Worm (Caenorhabditis elegans) whole organism, late embryonic: ENCODE data around the gene magi-1.

Experiments used
- F13H6.1 ChIP-seq: sonication (generic microtip); optimal IDR thresholded peaks from 2 replicates; lab custom pipeline; 2016; ENCODE audit warnings: missing genetic modification characterization, missing compliant biosample characterization
- ama-1 ChIP-seq: fragments of 150-350 bp; optimal IDR thresholded peaks from 2 replicates; lab custom pipeline; 2014
- mec-3 ChIP-seq: sonication (generic microtip); optimal IDR thresholded peaks from 2 replicates; lab custom pipeline; 2016; ENCODE audit warnings: borderline replicate concordance, missing genetic modification characterization, missing compliant biosample characterization
- nhr-11 ChIP-seq: fragments of 150-350 bp; optimal IDR thresholded peaks from 2 replicates; lab custom pipeline; 2014; ENCODE audit warnings: missing biosample characterization, missing genetic modification characterization
- odd-2 ChIP-seq: sonication (generic microtip); optimal IDR thresholded peaks from 2 replicates; lab custom pipeline; 2017; ENCODE audit warnings: antibody characterized with exemption, mild to moderate bottlenecking, missing genetic modification characterization, missing compliant biosample characterization
- pat-9 ChIP-seq: fragments of 200-800 bp; sonication (Bioruptor generic); optimal IDR thresholded peaks from 2 replicates; lab custom pipeline; 2018; ENCODE audit warnings: mild to moderate bottlenecking, missing genetic modification characterization, moderate library complexity, missing compliant biosample characterization

DNA sequence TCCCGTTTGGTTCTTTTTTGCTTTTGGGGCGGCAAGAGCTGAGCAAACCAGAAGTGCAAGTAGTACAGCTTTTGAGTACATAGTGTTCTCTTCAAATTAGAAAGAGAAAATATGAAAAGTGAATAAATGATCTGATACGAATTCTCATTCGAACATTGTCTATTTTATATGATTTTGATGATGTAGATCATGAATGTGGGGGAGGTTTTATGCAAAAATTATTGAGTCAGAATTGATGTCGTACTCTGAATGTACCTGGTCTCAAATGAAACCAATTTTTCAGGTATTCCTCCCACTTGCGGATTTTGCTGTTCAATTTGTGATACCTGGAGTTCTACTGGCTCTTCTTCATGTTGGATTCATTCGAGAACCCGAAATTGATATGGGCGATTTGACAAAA, 25.4 kb downstream of the magi-1 start, which contains the start of gene K01A6.4:
- no peak for TF ChIP-seq mec-3
- TF ChIP-seq pat-9: no peak
- no peak for TF ChIP-seq ama-1
- no peak for TF ChIP-seq odd-2 (tag; lab: Kevin White, UChicago)
- TF ChIP-seq nhr-11 (tag; lab: Kevin White, UChicago): no peak
- no peak for TF ChIP-seq F13H6.1 (tag; lab: Kevin White, UChicago)
